Fruit fly (Drosophila melanogaster) Kc167 (cell line): Measurements from ENCODE around the gene Muc4B.

ENCODE experiments used
- Myc ChIP-seq: fragments of >200 bp; optimal IDR thresholded peaks from 2 replicates; lab custom pipeline; 2017; ENCODE audit warnings: missing external identifiers
- Sin3A ChIP-seq: fragments of >200 bp; optimal IDR thresholded peaks from 2 replicates; lab custom pipeline; 2018; ENCODE audit warnings: missing external identifiers
- h ChIP-seq: fragments of >200 bp; optimal IDR thresholded peaks from 3 replicates; lab custom pipeline; 2018; ENCODE audit warnings: missing external identifiers
- insv ChIP-seq: fragments of >200 bp; optimal IDR thresholded peaks from 3 replicates; lab custom pipeline; 2018; ENCODE audit warnings: missing external identifiers
- psq ChIP-seq: fragments of >200 bp; optimal IDR thresholded peaks from 2 replicates; lab custom pipeline; 2017; ENCODE audit warnings: missing external identifiers
- ttk ChIP-seq: sonication (Bioruptor generic); optimal IDR thresholded peaks from 2 replicates; lab custom pipeline; 2017; ENCODE audit warnings: missing external identifiers

Muc4B gene

dm6 chrX:4203713-4204447 is 42.1 kb downstream of the Muc4B start:
- TF ChIP-seq insv: no peak
- TF ChIP-seq h (lab: Kevin White, UChicago): no peak
- no peak for TF ChIP-seq psq (lab: Kevin White, UChicago)
- no peak for TF ChIP-seq Myc (lab: Kevin White, UChicago)

dm6 chrX:4202235-4202794 is 43.6 kb downstream of the Muc4B start:
- TF ChIP-seq Myc (lab: Kevin White, UChicago) (no peak), psq (lab: Kevin White, UChicago) (no peak), ttk (lab: Kevin White, UChicago) (no peak), insv (no peak), Sin3A (lab: Kevin White, UChicago) (no peak)

- TF ChIP-seq h (lab: Kevin White, UChicago): no peak
- TF ChIP-seq Sin3A (lab: Kevin White, UChicago): no peak
- no peak for TF ChIP-seq Myc (lab: Kevin White, UChicago)
- no peak for TF ChIP-seq psq (lab: Kevin White, UChicago)
- TF ChIP-seq insv: no peak
- TF ChIP-seq ttk (lab: Kevin White, UChicago): no peak
These were observed 45.3 kb downstream of the Muc4B start for dm6 chrX:4200612-4201011.

- no peak for TF ChIP-seq psq (lab: Kevin White, UChicago)
- TF ChIP-seq Sin3A (lab: Kevin White, UChicago): no peak
- no peak for TF ChIP-seq Myc (lab: Kevin White, UChicago)
- TF ChIP-seq h (lab: Kevin White, UChicago): no peak
- TF ChIP-seq insv: no peak
- no peak for TF ChIP-seq ttk (lab: Kevin White, UChicago)
These were observed 47.2 kb downstream of the Muc4B start for dm6 chrX:4198769-4199168.

- TF ChIP-seq psq (lab: Kevin White, UChicago) (no peak), Myc (lab: Kevin White, UChicago) (no peak), insv (no peak)
These were observed 48.5 kb downstream of the Muc4B start for dm6 chrX:4197463-4197862.
